Worm (Caenorhabditis elegans): Measurements from ENCODE around the gene cpna-4.
A peak's percentile ranks its signal among the peaks of the same experiment; 100 is the strongest.

The cpna-4 gene

ce11 chrIV:15393186-15393585 lies 31.8 kb downstream of the cpna-4 start (continued):
- TF ChIP-seq aly-2 (tag; optimal IDR thresholded peaks at IDR 0.05) (no peak), pqm-1 (tag; optimal IDR thresholded peaks at IDR 0.05) (peak; percentile 65), nhr-41 (GFP tag; IDR thresholded peaks at IDR 0.05) (no peak), nhr-76 (tag; optimal IDR thresholded peaks at IDR 0.05) (no peak), zfp-3 (GFP tag; conservative IDR thresholded peaks at IDR 0.05) (no peak)

ce11 chrIV:15394544-15395125 lies 33.3 kb downstream of the cpna-4 start:
- peak; percentile 2 for TF ChIP-seq dve-1 (tag; optimal IDR thresholded peaks at IDR 0.05; ENCODE audit: insufficient read depth)
- peak; percentile 23 for TF ChIP-seq nhr-48 (tag; optimal IDR thresholded peaks at IDR 0.05)
- TF ChIP-seq fos-1 (tag; optimal IDR thresholded peaks at IDR 0.05), result no peak
- no peak for TF ChIP-seq mes-2 (tag; optimal IDR thresholded peaks at IDR 0.05; ENCODE audit: poor library complexity, severe bottlenecking)
- TF ChIP-seq dmd-9 (GFP tag; IDR thresholded peaks at IDR 0.05), result no peak
- TF ChIP-seq F49E8.2 (tag; optimal IDR thresholded peaks at IDR 0.05; ENCODE audit: borderline replicate concordance), result no peak
- no peak for TF ChIP-seq snpc-1.2 (GFP tag; IDR thresholded peaks at IDR 0.05)
- TF ChIP-seq nhr-42 (GFP tag; IDR thresholded peaks at IDR 0.05), result no peak
- no peak for TF ChIP-seq T26A8.4 (GFP tag; IDR thresholded peaks at IDR 0.05)
- no peak for TF ChIP-seq hif-1 (tag; optimal IDR thresholded peaks at IDR 0.05)
- peak; percentile 2 for TF ChIP-seq mep-1 (tag; optimal IDR thresholded peaks at IDR 0.05)
- TF ChIP-seq T20F7.1 (GFP tag; optimal IDR thresholded peaks at IDR 0.05), result no peak
- TF ChIP-seq lin-29 (GFP tag; IDR thresholded peaks at IDR 0.05), result no peak
- TF ChIP-seq unc-62 (GFP tag; optimal IDR thresholded peaks at IDR 0.05 in 1 of 2), result peak in 1 of 2 experiments; percentile 16
- TF ChIP-seq unc-62 (tag; optimal IDR thresholded peaks at IDR 0.05), result no peak
- TF ChIP-seq mdt-29 (GFP tag; IDR thresholded peaks at IDR 0.05), result no peak
- TF ChIP-seq mdl-1 (tag; optimal IDR thresholded peaks at IDR 0.05), result no peak
- no peak for TF ChIP-seq ctbp-1 (GFP tag; IDR thresholded peaks at IDR 0.05)
- TF ChIP-seq F26F4.8 (GFP tag; conservative IDR thresholded peaks at IDR 0.05), result no peak
- TF ChIP-seq vab-7 (GFP tag; IDR thresholded peaks at IDR 0.05), result no peak
- no peak for TF ChIP-seq zfp-3 (GFP tag; conservative IDR thresholded peaks at IDR 0.05)
- TF ChIP-seq hlh-11 (tag; optimal IDR thresholded peaks at IDR 0.05), result peak; percentile 45
- peak; percentile 63 for TF ChIP-seq aha-1 (tag)
- TF ChIP-seq lin-1 (GFP tag; IDR thresholded peaks at IDR 0.05), result no peak
- no peak for TF ChIP-seq madf-9 (GFP tag; conservative IDR thresholded peaks at IDR 0.05)
- TF ChIP-seq daf-16 (GFP tag; optimal IDR thresholded peaks at IDR 0.05), result no peak
- TF ChIP-seq daf-16 (tag; optimal IDR thresholded peaks at IDR 0.05), result peak; percentile 59
- no peak for TF ChIP-seq Y105C5A.15 (GFP tag; IDR thresholded peaks at IDR 0.05)
- TF ChIP-seq gei-8 (GFP tag; optimal IDR thresholded peaks at IDR 0.05), result no peak

- no peak for TF ChIP-seq nhr-42 (GFP tag; IDR thresholded peaks at IDR 0.05)
- TF ChIP-seq Y48G9A.11 (GFP tag; IDR thresholded peaks at IDR 0.05), result no peak
- TF ChIP-seq ZK546.5 (tag; optimal IDR thresholded peaks at IDR 0.05), result no peak
- TF ChIP-seq cey-2 (tag; optimal IDR thresholded peaks at IDR 0.05; ENCODE audit: borderline replicate concordance, insufficient read depth), result peak; percentile 21
- no peak for TF ChIP-seq zfp-3 (GFP tag; conservative IDR thresholded peaks at IDR 0.05)
- no peak for TF ChIP-seq zip-2 (tag; optimal IDR thresholded peaks at IDR 0.05)
- peak in 1 of 2 experiments; percentile 49 for TF ChIP-seq unc-62 (GFP tag; optimal IDR thresholded peaks at IDR 0.05 in 1 of 2)
- TF ChIP-seq unc-62 (tag; optimal IDR thresholded peaks at IDR 0.05), result no peak
- TF ChIP-seq daf-16 (GFP tag; optimal IDR thresholded peaks at IDR 0.05), result no peak
- peak; percentile 2 for TF ChIP-seq daf-16 (tag; optimal IDR thresholded peaks at IDR 0.05)
- TF ChIP-seq hlh-11 (tag; optimal IDR thresholded peaks at IDR 0.05), result peak; percentile 33
- no peak for TF ChIP-seq egl-43 (GFP tag; IDR thresholded peaks at IDR 0.05)
- peak; percentile 42; the same call in 1 of the 2 replicates for TF ChIP-seq dmd-6 (GFP tag; IDR thresholded peaks at IDR 0.05)
- TF ChIP-seq dve-1 (tag; optimal IDR thresholded peaks at IDR 0.05; ENCODE audit: insufficient read depth), result peak; percentile 37
- TF ChIP-seq nhr-28 (tag; optimal IDR thresholded peaks at IDR 0.05), result peak; percentile 67
- TF ChIP-seq zfp-2 (tag; optimal IDR thresholded peaks at IDR 0.05), result no peak
- TF ChIP-seq daf-12 (tag; optimal IDR thresholded peaks at IDR 0.05), result no peak
- no peak for TF ChIP-seq dmd-9 (GFP tag; IDR thresholded peaks at IDR 0.05)
- no peak for TF ChIP-seq spr-1 (tag; optimal IDR thresholded peaks at IDR 0.05)
- TF ChIP-seq nhr-10 (tag; optimal IDR thresholded peaks at IDR 0.05), result no peak
- no peak for TF ChIP-seq ztf-11 (tag; optimal IDR thresholded peaks at IDR 0.05)
- TF ChIP-seq ztf-7 (tag; optimal IDR thresholded peaks at IDR 0.05), result no peak
- no peak for TF ChIP-seq ceh-44 (GFP tag; IDR thresholded peaks at IDR 0.05)
- no peak for TF ChIP-seq lir-3 (tag; optimal IDR thresholded peaks at IDR 0.05)
Measured at ce11 chrIV:15395260-15395844, 34.0 kb downstream of the cpna-4 start.

Data from whole organism, L4 larva.